Worm (Caenorhabditis elegans): ENCODE data around the gene F47C12.7.

The F47C12.7 gene

DNA sequence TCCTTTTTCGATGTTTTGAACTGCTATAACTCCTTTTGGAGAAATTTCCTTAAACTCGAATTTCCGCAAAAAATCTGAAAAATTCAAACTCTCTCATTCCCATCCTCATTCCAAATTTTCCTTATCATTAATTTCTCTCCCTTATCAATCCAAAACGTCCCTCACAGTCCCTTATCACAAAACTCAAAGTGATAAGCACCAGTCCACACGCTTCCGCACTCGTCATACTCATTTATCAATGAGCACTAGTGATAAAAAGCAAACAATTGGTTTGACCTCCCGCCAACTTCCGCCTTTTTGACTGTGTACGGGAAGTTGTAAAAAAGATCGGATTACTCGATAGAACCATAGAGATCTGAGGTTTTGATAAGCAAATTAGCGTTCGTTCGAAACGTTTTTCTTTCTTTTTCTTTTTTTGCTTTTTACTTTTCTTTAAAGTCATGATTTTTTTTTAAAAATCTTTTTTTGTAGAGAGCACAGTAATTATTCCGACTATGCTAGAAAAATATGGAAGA lies 6.6 kb downstream of the F47C12.7 start, which contains the start of gene clec-78 (continued):
- TF ChIP-seq aly-2 (tag; optimal IDR thresholded peaks at IDR 0.05): no peak
- no peak for TF ChIP-seq ceh-82 (tag; optimal IDR thresholded peaks at IDR 0.05)
- no peak for TF ChIP-seq T26A8.4 (GFP tag; IDR thresholded peaks at IDR 0.05)
- peak; percentile 40 for TF ChIP-seq mes-2 (tag; optimal IDR thresholded peaks at IDR 0.05; ENCODE audit: poor library complexity, severe bottlenecking)
- TF ChIP-seq mdl-1 (tag; optimal IDR thresholded peaks at IDR 0.05): no peak
- TF ChIP-seq nhr-237 (tag; optimal IDR thresholded peaks at IDR 0.05): no peak
- no peak for TF ChIP-seq nhr-11 (tag; optimal IDR thresholded peaks at IDR 0.05)
- TF ChIP-seq hif-1 (tag; optimal IDR thresholded peaks at IDR 0.05): no peak
- peak; percentile 88 for TF ChIP-seq lin-1 (GFP tag; IDR thresholded peaks at IDR 0.05)
- TF ChIP-seq duxl-1 (tag; optimal IDR thresholded peaks at IDR 0.05; ENCODE audit: poor library complexity): no peak
- TF ChIP-seq ctbp-1 (GFP tag; IDR thresholded peaks at IDR 0.05): no peak
- TF ChIP-seq F49E8.2 (tag; optimal IDR thresholded peaks at IDR 0.05; ENCODE audit: borderline replicate concordance): no peak
- no peak for TF ChIP-seq nhr-111 (GFP tag; optimal IDR thresholded peaks at IDR 0.05)
- TF ChIP-seq arid-1 (GFP tag; conservative IDR thresholded peaks at IDR 0.05): no peak
- no peak for TF ChIP-seq egl-27 (tag; optimal IDR thresholded peaks at IDR 0.05)
- no peak for TF ChIP-seq Y75B8A.6 (GFP tag; IDR thresholded peaks at IDR 0.05)
- TF ChIP-seq tra-1 (GFP tag; IDR thresholded peaks at IDR 0.05): peak; percentile 84
- TF ChIP-seq php-3 (GFP tag; IDR thresholded peaks at IDR 0.05): peak; percentile 83
- TF ChIP-seq mdt-29 (GFP tag; IDR thresholded peaks at IDR 0.05): no peak
- peak; percentile 79 for TF ChIP-seq jun-1 (tag; optimal IDR thresholded peaks at IDR 0.05)
- TF ChIP-seq dpl-1 (GFP tag; optimal IDR thresholded peaks at IDR 0.05): no peak
- no peak for TF ChIP-seq nhr-10 (tag; optimal IDR thresholded peaks at IDR 0.05)
- no peak for TF ChIP-seq D1046.2 (GFP tag; IDR thresholded peaks at IDR 0.05)
- no peak for TF ChIP-seq gei-8 (GFP tag; optimal IDR thresholded peaks at IDR 0.05)
- TF ChIP-seq F10B5.3 (tag; optimal IDR thresholded peaks at IDR 0.05): no peak
- no peak for TF ChIP-seq saeg-2 (GFP tag; IDR thresholded peaks at IDR 0.05)
- TF ChIP-seq nhr-77 (tag; optimal IDR thresholded peaks at IDR 0.05): peak; percentile 85
- no peak for TF ChIP-seq mxl-2 (GFP tag; conservative IDR thresholded peaks at IDR 0.05)
- no peak for TF ChIP-seq unc-39 (tag; optimal IDR thresholded peaks at IDR 0.05)
- TF ChIP-seq ama-1 (optimal IDR thresholded peaks at IDR 0.05): no peak
- TF ChIP-seq attf-4 (tag; optimal IDR thresholded peaks at IDR 0.05): no peak
- no peak for TF ChIP-seq Y105C5A.15 (GFP tag; IDR thresholded peaks at IDR 0.05)
- no peak for TF ChIP-seq ztf-11 (tag; optimal IDR thresholded peaks at IDR 0.05)
- TF ChIP-seq dve-1 (tag; optimal IDR thresholded peaks at IDR 0.05; ENCODE audit: insufficient read depth): no peak
- no peak for TF ChIP-seq F37D6.2 (tag; optimal IDR thresholded peaks at IDR 0.05)
- TF ChIP-seq R02D3.7 (tag; optimal IDR thresholded peaks at IDR 0.05): no peak
- TF ChIP-seq zag-1 (tag; optimal IDR thresholded peaks at IDR 0.05): no peak
- TF ChIP-seq T20F7.1 (GFP tag; optimal IDR thresholded peaks at IDR 0.05): no peak
- TF ChIP-seq snpc-1.2 (GFP tag; IDR thresholded peaks at IDR 0.05): no peak
- TF ChIP-seq madf-9 (GFP tag; conservative IDR thresholded peaks at IDR 0.05): no peak
- TF ChIP-seq hlh-30 (tag; optimal IDR thresholded peaks at IDR 0.05; ENCODE audit: insufficient read depth): no peak
- TF ChIP-seq dmd-6 (GFP tag; IDR thresholded peaks at IDR 0.05): peak; percentile 95
- TF ChIP-seq hlh-11 (tag; optimal IDR thresholded peaks at IDR 0.05): peak; percentile 79
- no peak for TF ChIP-seq vab-7 (GFP tag; IDR thresholded peaks at IDR 0.05)
- TF ChIP-seq nhr-41 (GFP tag; IDR thresholded peaks at IDR 0.05): peak; percentile 78
- peak; percentile 99 for TF ChIP-seq pqm-1 (tag; optimal IDR thresholded peaks at IDR 0.05)

Measured in whole organism, L4 larva.